Worm (Caenorhabditis elegans) whole organism, L4 larva: ENCODE data around the gene K06H7.1.

ENCODE experiments used
- F10B5.3 ChIP-seq: sonication (generic microtip); optimal IDR thresholded peaks from 2 replicates; lab custom pipeline; 2016; ENCODE audit warnings: mild to moderate bottlenecking, missing genetic modification characterization, missing compliant biosample characterization
- F49E8.2 ChIP-seq: sonication (generic microtip); optimal IDR thresholded peaks from 2 replicates; lab custom pipeline; 2016; ENCODE audit warnings: missing compliant biosample characterization, mild to moderate bottlenecking, missing genetic modification characterization, borderline replicate concordance
- R02D3.7 ChIP-seq: fragments of 150-350 bp; sonication (generic microtip); optimal IDR thresholded peaks from 3 replicates; lab custom pipeline; 2014; ENCODE audit warnings: missing biosample characterization, missing genetic modification characterization
- Y75B8A.6 ChIP-seq: fragments of 200-800 bp; sonication (Bioruptor generic); IDR thresholded peaks from 2 replicates; pipeline ENCODE4 v1.3.6; 2022; ENCODE audit warnings: missing genetic modification reagents, missing genetic modification characterization, missing compliant biosample characterization
- ZK337.2 ChIP-seq: fragments of 200-800 bp; sonication (Bioruptor generic); IDR thresholded peaks from 2 replicates; pipeline ENCODE4 v1.3.6; 2022; ENCODE audit warnings: missing genetic modification reagents, missing genetic modification characterization, missing compliant biosample characterization
- aha-1 ChIP-seq: fragments of 150-350 bp; peaks from one replicate; lab custom pipeline; 2014; ENCODE audit warnings: missing biosample characterization, missing genetic modification characterization
- arid-1 ChIP-seq: fragments of 200-800 bp; sonication (Bioruptor generic); conservative IDR thresholded peaks from 2 replicates; pipeline ENCODE4 v1.3.6; 2022; ENCODE audit warnings: missing genetic modification reagents, missing genetic modification characterization, missing compliant biosample characterization
- ceh-28 ChIP-seq: fragments of 150-350 bp; optimal IDR thresholded peaks from 2 replicates; lab custom pipeline; 2014; ENCODE audit warnings: missing biosample characterization, missing genetic modification reagents, missing genetic modification characterization
- ceh-32 ChIP-seq: sonication (generic microtip); optimal IDR thresholded peaks from 2 replicates; lab custom pipeline; 2016; ENCODE audit warnings: mild to moderate bottlenecking, missing genetic modification characterization, missing compliant biosample characterization; ENCODE audit not compliant: poor library complexity
- cey-2 ChIP-seq: sonication (generic microtip); optimal IDR thresholded peaks from 3 replicates; lab custom pipeline; 2017; ENCODE audit warnings: missing genetic modification characterization, mild to moderate bottlenecking, missing compliant biosample characterization, antibody characterized with exemption, borderline replicate concordance; ENCODE audit not compliant: insufficient read depth
- daf-16 ChIP-seq, 3 experiments: sonication (generic microtip); optimal IDR thresholded peaks; 2 replicates each; lab custom pipeline; 2016 to 2017; ENCODE audit warnings: missing genetic modification characterization in 3 of 3, missing genetic modification reagents in 3 of 3, mild to moderate bottlenecking in 2 of 3, missing compliant biosample characterization in 2 of 3, missing biosample characterization in 1 of 3, moderate library complexity in 1 of 3
- daf-19 ChIP-seq: fragments of 200-800 bp; sonication (Bioruptor generic); conservative IDR thresholded peaks from 2 replicates; pipeline ENCODE4 v1.3.6; 2022; ENCODE audit warnings: missing genetic modification characterization, missing compliant biosample characterization
- dmd-6 ChIP-seq: fragments of 200-800 bp; sonication (Bioruptor generic); IDR thresholded peaks from 2 replicates; pipeline ENCODE4 v1.3.6; 2022; ENCODE audit warnings: missing genetic modification reagents, missing genetic modification characterization, missing compliant biosample characterization
- dmd-8 ChIP-seq: fragments of 200-800 bp; sonication (Bioruptor generic); IDR thresholded peaks from 2 replicates; pipeline ENCODE4 v1.3.6; 2022; ENCODE audit warnings: missing genetic modification characterization, missing compliant biosample characterization
- dmd-9 ChIP-seq: fragments of 200-800 bp; sonication (Bioruptor generic); IDR thresholded peaks from 2 replicates; pipeline ENCODE4 v1.3.6; 2022; ENCODE audit warnings: missing genetic modification reagents, missing genetic modification characterization, missing compliant biosample characterization
- duxl-1 ChIP-seq: sonication (generic microtip); optimal IDR thresholded peaks from 2 replicates; lab custom pipeline; 2016; ENCODE audit warnings: mild to moderate bottlenecking, missing genetic modification characterization, moderate library complexity, missing compliant biosample characterization; ENCODE audit not compliant: poor library complexity
- dve-1 ChIP-seq: sonication (generic microtip); optimal IDR thresholded peaks from 2 replicates; lab custom pipeline; 2017; ENCODE audit warnings: antibody characterized with exemption, mild to moderate bottlenecking, missing genetic modification characterization, missing compliant biosample characterization; ENCODE audit not compliant: insufficient read depth
- egl-27 ChIP-seq: sonication (generic microtip); optimal IDR thresholded peaks from 3 replicates; lab custom pipeline; 2017; ENCODE audit warnings: missing biosample characterization, missing genetic modification reagents, missing genetic modification characterization
- egl-43 ChIP-seq: fragments of 200-800 bp; sonication (Bioruptor generic); IDR thresholded peaks from 2 replicates; pipeline ENCODE4 v1.3.6; 2022; ENCODE audit warnings: missing genetic modification reagents, missing genetic modification characterization, missing compliant biosample characterization
- fkh-10 ChIP-seq: fragments of 150-350 bp; optimal IDR thresholded peaks from 2 replicates; lab custom pipeline; 2014; ENCODE audit warnings: missing biosample characterization, missing genetic modification reagents, missing genetic modification characterization
- gei-8 ChIP-seq: fragments of 200-800 bp; sonication (Bioruptor generic); optimal IDR thresholded peaks from 2 replicates; lab custom pipeline; 2018; ENCODE audit warnings: mild to moderate bottlenecking, missing genetic modification characterization, missing compliant biosample characterization
- hif-1 ChIP-seq, 2 experiments: sonication (generic microtip); optimal IDR thresholded peaks; 2 replicates each; lab custom pipeline; 2016 to 2017; ENCODE audit warnings: missing compliant biosample characterization in 2 of 2, missing genetic modification characterization in 2 of 2, missing genetic modification reagents in 2 of 2, missing genotype in 2 of 2, mild to moderate bottlenecking in 1 of 2
- hlh-11 ChIP-seq: fragments of 200-800 bp; sonication (Bioruptor generic); optimal IDR thresholded peaks from 2 replicates; lab custom pipeline; 2018; ENCODE audit warnings: mild to moderate bottlenecking, missing genetic modification characterization, missing compliant biosample characterization
- hlh-30 ChIP-seq: sonication (generic microtip); optimal IDR thresholded peaks from 2 replicates; lab custom pipeline; 2017; ENCODE audit warnings: antibody characterized with exemption, mild to moderate bottlenecking, missing genetic modification characterization, missing compliant biosample characterization; ENCODE audit not compliant: insufficient read depth
- hmg-1.1 ChIP-seq: fragments of 200-800 bp; sonication (Bioruptor generic); IDR thresholded peaks from 2 replicates; pipeline ENCODE4 v1.3.6; 2022; ENCODE audit warnings: missing genetic modification reagents, missing genetic modification characterization, missing compliant biosample characterization
- lin-13 ChIP-seq: fragments of 150-350 bp; optimal IDR thresholded peaks from 2 replicates; lab custom pipeline; 2014; ENCODE audit warnings: missing biosample characterization, missing genetic modification reagents, missing genetic modification characterization
- lin-38 ChIP-seq: fragments of 200-800 bp; sonication (Bioruptor generic); IDR thresholded peaks from 2 replicates; pipeline ENCODE4 v1.3.6; 2022; ENCODE audit warnings: missing genetic modification reagents, missing genetic modification characterization, missing compliant biosample characterization
- lin-39 ChIP-seq: fragments of 150-350 bp; optimal IDR thresholded peaks from 2 replicates; lab custom pipeline; 2014; ENCODE audit warnings: missing biosample characterization, missing genetic modification reagents, missing genetic modification characterization
- lsy-2 ChIP-seq, 2 experiments: fragments of 150-350 bp in 1 of 2; sonication (generic microtip) in 1 of 2; optimal IDR thresholded peaks; 2 replicates each; lab custom pipeline; 2014 to 2017; ENCODE audit warnings: missing biosample characterization in 2 of 2, missing genetic modification characterization in 2 of 2
- mdl-1 ChIP-seq, 2 experiments: fragments of 150-350 bp in 1 of 2; sonication (generic microtip) in 1 of 2; optimal IDR thresholded peaks; 2 replicates each; lab custom pipeline; 2014 to 2017; ENCODE audit warnings: missing biosample characterization in 2 of 2, missing genetic modification characterization in 2 of 2
- mdt-29 ChIP-seq: fragments of 200-800 bp; sonication (Bioruptor generic); IDR thresholded peaks from 2 replicates; pipeline ENCODE4 v1.3.6; 2022; ENCODE audit warnings: missing genetic modification reagents, missing genetic modification characterization, missing compliant biosample characterization
- mep-1 ChIP-seq: fragments of 150-350 bp; sonication (generic microtip); optimal IDR thresholded peaks from 3 replicates; lab custom pipeline; 2014; ENCODE audit warnings: missing biosample characterization, missing genetic modification characterization
- mes-2 ChIP-seq: sonication (generic microtip); optimal IDR thresholded peaks from 2 replicates; lab custom pipeline; 2016; ENCODE audit warnings: missing genotype, mild to moderate bottlenecking, missing genetic modification characterization, missing compliant biosample characterization; ENCODE audit not compliant: poor library complexity, severe bottlenecking
- mxl-2 ChIP-seq: fragments of 200-800 bp; sonication (Bioruptor generic); conservative IDR thresholded peaks from 2 replicates; pipeline ENCODE4 v1.3.6; 2022; ENCODE audit warnings: missing genetic modification reagents, missing genetic modification characterization, missing compliant biosample characterization
- mxl-3 ChIP-seq: fragments of 200-800 bp; sonication (Bioruptor generic); optimal IDR thresholded peaks from 2 replicates; lab custom pipeline; 2018; ENCODE audit warnings: mild to moderate bottlenecking, missing genetic modification characterization, missing compliant biosample characterization
- nhr-11 ChIP-seq: fragments of 150-350 bp; optimal IDR thresholded peaks from 2 replicates; lab custom pipeline; 2014; ENCODE audit warnings: missing biosample characterization, missing genetic modification characterization
- nhr-237 ChIP-seq: sonication (generic microtip); optimal IDR thresholded peaks from 2 replicates; lab custom pipeline; 2017; ENCODE audit warnings: missing biosample characterization, missing genetic modification characterization
- nhr-28 ChIP-seq: fragments of 150-350 bp; optimal IDR thresholded peaks from 2 replicates; lab custom pipeline; 2014; ENCODE audit warnings: missing biosample characterization, missing genetic modification characterization
- nhr-48 ChIP-seq: sonication (generic microtip); optimal IDR thresholded peaks from 2 replicates; lab custom pipeline; 2016; ENCODE audit warnings: mild to moderate bottlenecking, missing genetic modification characterization, missing compliant biosample characterization
- nhr-6 ChIP-seq: fragments of 150-350 bp; optimal IDR thresholded peaks from 2 replicates; lab custom pipeline; 2014; ENCODE audit warnings: missing biosample characterization, missing genetic modification characterization
- php-3 ChIP-seq: fragments of 200-800 bp; sonication (Bioruptor generic); IDR thresholded peaks from 2 replicates; pipeline ENCODE4 v1.3.6; 2022; ENCODE audit warnings: missing genetic modification reagents, missing genetic modification characterization, missing compliant biosample characterization
- pqm-1 ChIP-seq: sonication (generic microtip); optimal IDR thresholded peaks from 2 replicates; lab custom pipeline; 2017; ENCODE audit warnings: missing biosample characterization, missing genetic modification characterization
- rbr-2 ChIP-seq: sonication (generic microtip); optimal IDR thresholded peaks from 2 replicates; lab custom pipeline; 2016; ENCODE audit warnings: missing genotype, missing genetic modification characterization, missing compliant biosample characterization
- tra-1 ChIP-seq: fragments of 200-800 bp; sonication (Bioruptor generic); IDR thresholded peaks from 2 replicates; pipeline ENCODE4 v1.3.6; 2022; ENCODE audit warnings: missing genetic modification reagents, missing genetic modification characterization, missing compliant biosample characterization
- unc-62 ChIP-seq, 3 experiments: fragments of 150-350 bp in 1 of 3; sonication (generic microtip); optimal IDR thresholded peaks in 2 of 3; peaks in 1 of 3; 1 replicate in 1 of 3; 2 replicates in 2 of 3; lab custom pipeline; 2014 to 2017; ENCODE audit warnings: missing biosample characterization in 3 of 3, missing genetic modification characterization in 3 of 3, missing genetic modification reagents in 3 of 3, missing genotype in 1 of 3
- ztf-7 ChIP-seq: fragments of 150-350 bp; optimal IDR thresholded peaks from 2 replicates; lab custom pipeline; 2014; ENCODE audit warnings: missing biosample characterization, missing genetic modification characterization

The K06H7.1 gene

DNA sequence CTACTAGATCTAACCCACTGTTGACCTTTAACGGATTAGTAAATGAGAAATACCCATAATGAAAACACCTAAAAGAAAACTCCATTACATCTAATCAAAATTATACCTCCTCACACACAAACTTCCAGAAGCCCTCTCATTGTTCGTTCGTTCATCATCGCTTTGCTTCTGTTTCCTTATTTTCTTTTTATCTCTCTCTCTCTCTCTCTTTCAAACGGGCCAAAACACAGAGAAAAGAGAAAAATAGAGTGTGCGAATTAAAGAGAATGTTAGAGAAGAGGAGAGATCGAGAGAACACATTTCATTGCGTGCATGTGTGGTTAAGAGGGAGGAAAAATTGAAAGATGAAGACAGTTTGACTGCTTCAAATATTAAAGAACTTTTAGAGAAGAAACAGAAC lies 25.2 kb downstream of the K06H7.1 start (continued):
- TF ChIP-seq daf-16 (GFP tag; optimal IDR thresholded peaks at IDR 0.05; lab: Kevin White, UChicago) (no peak), daf-16 (tag; optimal IDR thresholded peaks at IDR 0.05; lab: Kevin White, UChicago) (peak; percentile 49), mxl-3 (GFP tag; lab: Kevin White, UChicago) (peak; percentile 63), dve-1 (tag; lab: Kevin White, UChicago) (peak; percentile 85), mdt-29 (GFP tag; lab: Robert Waterston, UW) (no peak), mes-2 (tag; lab: Kevin White, UChicago) (peak; percentile 69), mep-1 (tag; lab: Kevin White, UChicago) (peak; percentile 87), F10B5.3 (no peak), nhr-28 (peak; percentile 76), nhr-11 (tag; lab: Kevin White, UChicago) (peak; percentile 30), rbr-2 (tag; lab: Kevin White, UChicago) (peak; percentile 37), nhr-48 (tag; lab: Kevin White, UChicago) (peak; percentile 15), lsy-2 (tag; optimal IDR thresholded peaks at IDR 0.05; lab: Kevin White, UChicago) (peak; percentile 64 to 91), hmg-1.1 (GFP tag; lab: Robert Waterston, UW) (peak; percentile 53), tra-1 (GFP tag; lab: Robert Waterston, UW) (no peak), mxl-2 (GFP tag; lab: Robert Waterston, UW) (no peak), pqm-1 (tag; lab: Kevin White, UChicago) (peak; percentile 26), fkh-10 (GFP tag; lab: Kevin White, UChicago) (peak; percentile 44), mdl-1 (tag; optimal IDR thresholded peaks at IDR 0.05; lab: Kevin White, UChicago) (peak; percentile 38 to 89), hlh-11 (tag; lab: Kevin White, UChicago) (peak; percentile 76), duxl-1 (tag; lab: Kevin White, UChicago) (no peak), daf-19 (GFP tag; lab: Robert Waterston, UW) (no peak), lin-13 (GFP tag; lab: Kevin White, UChicago) (peak; percentile 8), aha-1 (peak; percentile 86)

- TF ChIP-seq F49E8.2 (tag; lab: Kevin White, UChicago) (no peak), lin-13 (GFP tag; lab: Kevin White, UChicago) (no peak), ztf-7 (tag; lab: Kevin White, UChicago) (no peak), lin-39 (no peak), Y75B8A.6 (GFP tag; lab: Robert Waterston, UW) (no peak), R02D3.7 (no peak), unc-62 (GFP tag; optimal IDR thresholded peaks at IDR 0.05 in 1 of 2; lab: Kevin White, UChicago) (peak in 1 of 2 experiments; percentile 93), unc-62 (tag; optimal IDR thresholded peaks at IDR 0.05; lab: Kevin White, UChicago) (no peak), egl-27 (tag; lab: Kevin White, UChicago) (no peak), gei-8 (GFP tag; lab: Kevin White, UChicago) (no peak), egl-43 (no peak), hlh-11 (tag; lab: Kevin White, UChicago) (peak; percentile 68), dmd-9 (GFP tag; lab: Robert Waterston, UW) (no peak), ceh-28 (tag; lab: Kevin White, UChicago) (no peak), ZK337.2 (GFP tag; lab: Robert Waterston, UW) (no peak), hif-1 (tag; optimal IDR thresholded peaks at IDR 0.05; lab: Kevin White, UChicago) (peak in 1 of 2 experiments; percentile 10), hlh-30 (tag; lab: Kevin White, UChicago) (peak; percentile 27), mdt-29 (GFP tag; lab: Robert Waterston, UW) (no peak), cey-2 (peak; percentile 65), nhr-237 (tag; lab: Kevin White, UChicago) (no peak), nhr-28 (peak; percentile 72), rbr-2 (tag; lab: Kevin White, UChicago) (peak; percentile 53), mdl-1 (tag; optimal IDR thresholded peaks at IDR 0.05; lab: Kevin White, UChicago) (peak in 1 of 2 experiments; percentile 39), lin-38 (GFP tag; lab: Robert Waterston, UW) (peak; percentile 45; the same call in 1 of the 2 replicates), php-3 (GFP tag; lab: Robert Waterston, UW) (peak; percentile 55; the same call in 1 of the 2 replicates), hmg-1.1 (GFP tag; lab: Robert Waterston, UW) (peak; percentile 61), dmd-8 (GFP tag; lab: Robert Waterston, UW) (no peak), dmd-6 (GFP tag; lab: Robert Waterston, UW) (peak; percentile 50; the same call in 1 of the 2 replicates), lsy-2 (tag; optimal IDR thresholded peaks at IDR 0.05; lab: Kevin White, UChicago) (peak in 1 of 2 experiments; percentile 79), arid-1 (GFP tag; lab: Robert Waterston, UW) (no peak), ceh-32 (tag; lab: Kevin White, UChicago) (no peak), nhr-6 (tag; lab: Kevin White, UChicago) (peak; percentile 22)
These were observed 26.1 kb downstream of the K06H7.1 start for ce11 chrIII:8125234-8125633.
